Fruit fly (Drosophila melanogaster): ENCODE measurements around the gene OdsH.

The OdsH gene

dm6 chrX:17852457-17852856 lies 61.6 kb downstream of the OdsH start, which contains the start of gene CG32554 (continued):
- TF ChIP-seq Atf6 (GFP tag; IDR thresholded peaks at IDR 0.05) (no peak), CG10654 (GFP tag; optimal IDR thresholded peaks at IDR 0.05) (no peak), sqz (GFP tag; optimal IDR thresholded peaks at IDR 0.05) (no peak), CG2678 (tag; optimal IDR thresholded peaks at IDR 0.05) (no peak), CG3847 (GFP tag; IDR thresholded peaks at IDR 0.05) (no peak), crp (GFP tag; optimal IDR thresholded peaks at IDR 0.05) (peak in 1 of 2 experiments; percentile 60), pnt (GFP tag; optimal IDR thresholded peaks at IDR 0.05) (no peak), ase (GFP tag; IDR thresholded peaks at IDR 0.05) (no peak), D (optimal IDR thresholded peaks at IDR 0.05) (no peak), D (GFP tag; optimal IDR thresholded peaks at IDR 0.05) (no peak), CG11093 (GFP tag; IDR thresholded peaks at IDR 0.05) (no peak), CG2875 (GFP tag; optimal IDR thresholded peaks at IDR 0.05) (no peak), CG9932 (GFP tag; IDR thresholded peaks at IDR 0.05) (no peak), dm (GFP tag; optimal IDR thresholded peaks at IDR 0.05) (no peak), Dek (tag; optimal IDR thresholded peaks at IDR 0.05) (no peak), kah (GFP tag; optimal IDR thresholded peaks at IDR 0.05) (no peak), nmo (GFP tag; optimal IDR thresholded peaks at IDR 0.05) (no peak), mirr (GFP tag; optimal IDR thresholded peaks at IDR 0.05) (no peak), tll (GFP tag; optimal IDR thresholded peaks at IDR 0.05) (no peak), hth (optimal IDR thresholded peaks at IDR 0.05) (no peak), CG11247 (GFP tag; IDR thresholded peaks at IDR 0.05) (no peak), CG10462 (GFP tag; optimal IDR thresholded peaks at IDR 0.05) (no peak), lbe (GFP tag; optimal IDR thresholded peaks at IDR 0.05) (peak; percentile 11), CG17186 (GFP tag; optimal IDR thresholded peaks at IDR 0.05) (peak; percentile 82), MESR4 (GFP tag; optimal IDR thresholded peaks at IDR 0.05) (peak; percentile 18), sisA (GFP tag; IDR thresholded peaks at IDR 0.05) (no peak), Hr3 (GFP tag; optimal IDR thresholded peaks at IDR 0.05) (no peak), peb (GFP tag; IDR thresholded peaks at IDR 0.05) (no peak), scrt (GFP tag; optimal IDR thresholded peaks at IDR 0.05) (peak; percentile 16), kni (GFP tag; optimal IDR thresholded peaks at IDR 0.05) (no peak), Ets65A (GFP tag) (no peak)

dm6 chrX:17856029-17856428 lies 65.2 kb downstream of the OdsH start, which contains the start of gene Mco4:
TSS of gene Mco4 (minus strand) at chrX:17856129.
- TF ChIP-seq Xbp1 (GFP tag; optimal IDR thresholded peaks at IDR 0.05) (no peak), CG10979 (tag; optimal IDR thresholded peaks at IDR 0.05) (no peak)

DNA sequence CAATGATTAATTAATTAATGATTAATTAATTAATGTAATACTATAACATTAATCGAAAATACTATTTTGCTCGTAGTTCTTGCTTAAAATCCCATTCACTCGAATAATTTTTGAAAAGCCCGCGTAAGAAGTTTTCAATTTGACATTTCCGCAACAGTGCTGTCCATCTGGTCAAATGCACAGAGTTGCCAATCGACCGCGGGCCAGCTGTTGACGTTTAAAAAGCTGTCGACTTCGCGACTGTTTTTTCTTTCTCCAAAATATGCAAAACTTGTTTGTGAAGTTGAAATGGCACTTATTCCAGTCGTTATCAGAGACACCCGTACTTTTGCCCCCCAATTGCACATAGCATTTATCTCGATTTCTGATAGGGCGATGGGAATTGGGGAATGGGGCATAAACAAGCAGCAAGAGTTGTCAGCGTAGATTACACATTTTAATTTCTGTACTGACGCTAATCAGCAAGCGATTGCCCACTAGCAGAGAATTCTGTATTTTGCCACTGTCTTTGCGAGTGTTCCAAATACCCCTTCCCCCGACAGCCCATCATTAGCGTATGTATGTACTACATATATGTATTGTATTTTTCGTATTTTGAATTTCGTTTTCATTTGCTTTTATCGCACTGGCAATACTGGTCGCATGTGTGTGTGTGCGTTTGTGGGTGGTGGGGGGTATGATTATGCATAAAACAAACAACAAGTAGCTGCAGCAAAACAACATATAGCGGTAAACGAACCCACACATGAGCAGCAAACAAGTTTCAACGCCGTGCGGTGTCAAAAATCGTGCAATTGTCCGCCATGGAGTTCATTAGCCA lies 65.9 kb downstream of the OdsH start, which contains the start of gene Srx:
Gene Srx, plus strand, starts transcription at position 517 of the 820 bp plus-strand sequence.
- peak; percentile 69 for TF ChIP-seq cg (GFP tag; optimal IDR thresholded peaks at IDR 0.05)
- peak; percentile 16 for TF ChIP-seq ind (GFP tag; optimal IDR thresholded peaks at IDR 0.05)
- TF ChIP-seq ATbp (GFP tag; optimal IDR thresholded peaks at IDR 0.05): peak; percentile 42
- TF ChIP-seq Doc3 (GFP tag; IDR thresholded peaks at IDR 0.05; ENCODE audit: partially characterized antibody): no peak
- TF ChIP-seq Sry-δ (GFP tag; optimal IDR thresholded peaks at IDR 0.05): peak; percentile 21
- no peak for TF ChIP-seq tx (GFP tag; optimal IDR thresholded peaks at IDR 0.05)
- TF ChIP-seq CG7372 (GFP tag; IDR thresholded peaks at IDR 0.05): no peak
- TF ChIP-seq Hmr (GFP tag; optimal IDR thresholded peaks at IDR 0.05): peak; percentile 2
- peak; percentile 23 for TF ChIP-seq Fer1 (GFP tag; optimal IDR thresholded peaks at IDR 0.05)
- no peak for TF ChIP-seq CG14014 (GFP tag; IDR thresholded peaks at IDR 0.05)
- TF ChIP-seq so (GFP tag; IDR thresholded peaks at IDR 0.05): 0 out of 3 replicates have a peak, but pooled peaks have one; percentile 35
- no peak for TF ChIP-seq dysf (GFP tag; IDR thresholded peaks at IDR 0.05)
- no peak for TF ChIP-seq repo (GFP tag; optimal IDR thresholded peaks at IDR 0.05)
- TF ChIP-seq bcd (GFP tag; optimal IDR thresholded peaks at IDR 0.05): peak; percentile 2
- TF ChIP-seq Blimp-1 (GFP tag; optimal IDR thresholded peaks at IDR 0.05): peak; percentile 29
- TF ChIP-seq pnt (GFP tag; optimal IDR thresholded peaks at IDR 0.05): no peak
- TF ChIP-seq CG2120 (GFP tag; optimal IDR thresholded peaks at IDR 0.05): peak; percentile 30
